Fruit fly (Drosophila melanogaster) S2 (cell line): Measurements from ENCODE around the gene PH4alphaNE1.
A peak's percentile ranks its signal among the peaks of the same experiment; 100 is the strongest.

Experiments
- CG8478 ChIP-seq: fragments of >200 bp; optimal IDR thresholded peaks from 2 replicates; lab custom pipeline; 2018
- CTCF ChIP-seq, 2 experiments: fragments of >200 bp; optimal IDR thresholded peaks; 2 replicates each; lab custom pipeline; 2018

The PH4alphaNE1 gene

dm6 chr3R:30466515-30466914 is 33.6 kb downstream of the PH4alphaNE1 start:
- TF ChIP-seq CG8478 (no peak), CTCF (optimal IDR thresholded peaks at IDR 0.05; lab: Kevin White, UChicago) (no peak)

- TF ChIP-seq CG8478 (no peak), CTCF (optimal IDR thresholded peaks at IDR 0.05; lab: Kevin White, UChicago) (no peak)
Measured at dm6 chr3R:30465775-30466494, 34.2 kb downstream of the PH4alphaNE1 start, which contains the start of gene PH4alphaEFB. Gene PH4alphaEFB, plus strand, starts transcription at chr3R:30466050.

dm6 chr3R:30464244-30464643 is 35.9 kb downstream of the PH4alphaNE1 start:
- TF ChIP-seq CG8478 (no peak), CTCF (optimal IDR thresholded peaks at IDR 0.05; lab: Kevin White, UChicago) (no peak)

- TF ChIP-seq CG8478 (no peak), CTCF (optimal IDR thresholded peaks at IDR 0.05; lab: Kevin White, UChicago) (no peak)
Measured at dm6 chr3R:30461608-30462243, 38.4 kb downstream of the PH4alphaNE1 start.

- no peak for TF ChIP-seq CTCF (optimal IDR thresholded peaks at IDR 0.05; lab: Kevin White, UChicago)
- no peak for TF ChIP-seq CG8478
Measured at dm6 chr3R:30460187-30460586, 39.9 kb downstream of the PH4alphaNE1 start.

dm6 chr3R:30459066-30459935 is 40.8 kb downstream of the PH4alphaNE1 start, which contains the start of the genes CG2224 and CDase:
Gene CG2224, minus strand, starts transcription at chr3R:30459300.
Gene CDase, plus strand, starts transcription at chr3R:30459521.
- TF ChIP-seq CG8478 (no peak), CTCF (optimal IDR thresholded peaks at IDR 0.05; lab: Kevin White, UChicago) (peak; percentile 7 to 14)

dm6 chr3R:30455817-30456544 is 44.1 kb downstream of the PH4alphaNE1 start, which contains the start of gene aralar1:
Gene aralar1, minus strand, starts transcription at chr3R:30455867.
- TF ChIP-seq CG8478 (no peak), CTCF (optimal IDR thresholded peaks at IDR 0.05; lab: Kevin White, UChicago) (peak in 1 of 2 experiments; percentile 64)

- TF ChIP-seq CG8478 (no peak), CTCF (optimal IDR thresholded peaks at IDR 0.05; lab: Kevin White, UChicago) (no peak)
Measured at dm6 chr3R:30454442-30454841, 45.7 kb downstream of the PH4alphaNE1 start.

- TF ChIP-seq CG8478 (no peak), CTCF (optimal IDR thresholded peaks at IDR 0.05; lab: Kevin White, UChicago) (no peak)
Measured at dm6 chr3R:30453236-30453635, 46.9 kb downstream of the PH4alphaNE1 start.

- TF ChIP-seq CTCF (optimal IDR thresholded peaks at IDR 0.05; lab: Kevin White, UChicago): no peak
- TF ChIP-seq CG8478: no peak
Measured at dm6 chr3R:30450690-30451343, 49.3 kb downstream of the PH4alphaNE1 start.

- no peak for TF ChIP-seq CG8478
- TF ChIP-seq CTCF (optimal IDR thresholded peaks at IDR 0.05; lab: Kevin White, UChicago): no peak
Measured at dm6 chr3R:30450224-30450623, 49.9 kb downstream of the PH4alphaNE1 start.

- TF ChIP-seq CG8478 (no peak), CTCF (optimal IDR thresholded peaks at IDR 0.05; lab: Kevin White, UChicago) (no peak)
Measured at dm6 chr3R:30449446-30449845, 50.7 kb downstream of the PH4alphaNE1 start.
